Fruit fly (Drosophila melanogaster): ENCODE measurements around the gene CG13896.

Gene CG13896

dm6 chr3L:696404-697054 is 15.1 kb downstream of the CG13896 start:
- no peak for TF ChIP-seq h (optimal IDR thresholded peaks at IDR 0.05)
- no peak for TF ChIP-seq Myc (optimal IDR thresholded peaks at IDR 0.05)

- no peak for TF ChIP-seq Sin3A (optimal IDR thresholded peaks at IDR 0.05)
- no peak for TF ChIP-seq Myc (optimal IDR thresholded peaks at IDR 0.05)
- TF ChIP-seq psq (optimal IDR thresholded peaks at IDR 0.05), result no peak
- no peak for TF ChIP-seq insv (optimal IDR thresholded peaks at IDR 0.05)
- TF ChIP-seq ttk (optimal IDR thresholded peaks at IDR 0.05), result no peak
- TF ChIP-seq h (optimal IDR thresholded peaks at IDR 0.05), result no peak
Measured at dm6 chr3L:695510-695909, 16.1 kb downstream of the CG13896 start.

- TF ChIP-seq h (optimal IDR thresholded peaks at IDR 0.05), result no peak
- no peak for TF ChIP-seq insv (optimal IDR thresholded peaks at IDR 0.05)
- no peak for TF ChIP-seq Myc (optimal IDR thresholded peaks at IDR 0.05)
- TF ChIP-seq ttk (optimal IDR thresholded peaks at IDR 0.05), result no peak
- TF ChIP-seq psq (optimal IDR thresholded peaks at IDR 0.05), result no peak
- TF ChIP-seq Sin3A (optimal IDR thresholded peaks at IDR 0.05), result no peak
Measured at dm6 chr3L:692699-693098, 19.0 kb downstream of the CG13896 start, which contains the start of gene Vti1a. Gene Vti1a (minus strand): TSS chr3L:692919.

dm6 chr3L:690031-690686 is 21.5 kb downstream of the CG13896 start, which contains the start of the genes CG32483 and RabX6:
Gene CG32483 (minus strand): TSS chr3L:690081.
Gene RabX6 (plus strand): TSS chr3L:690517.
- TF ChIP-seq insv (optimal IDR thresholded peaks at IDR 0.05) (no peak), h (optimal IDR thresholded peaks at IDR 0.05) (no peak), ttk (optimal IDR thresholded peaks at IDR 0.05) (no peak), psq (optimal IDR thresholded peaks at IDR 0.05) (no peak), Sin3A (optimal IDR thresholded peaks at IDR 0.05) (no peak), Myc (optimal IDR thresholded peaks at IDR 0.05) (no peak)

dm6 chr3L:687858-688257 is 23.8 kb downstream of the CG13896 start, which contains the start of gene hiro:
Gene hiro (minus strand): TSS chr3L:687958.
- TF ChIP-seq ttk (optimal IDR thresholded peaks at IDR 0.05) (no peak), Sin3A (optimal IDR thresholded peaks at IDR 0.05) (no peak), insv (optimal IDR thresholded peaks at IDR 0.05) (no peak), h (optimal IDR thresholded peaks at IDR 0.05) (no peak), psq (optimal IDR thresholded peaks at IDR 0.05) (no peak)

- TF ChIP-seq psq (optimal IDR thresholded peaks at IDR 0.05) (no peak), h (optimal IDR thresholded peaks at IDR 0.05) (no peak), Sin3A (optimal IDR thresholded peaks at IDR 0.05) (no peak), insv (optimal IDR thresholded peaks at IDR 0.05) (no peak), ttk (optimal IDR thresholded peaks at IDR 0.05) (no peak), Myc (optimal IDR thresholded peaks at IDR 0.05) (no peak)
Measured at dm6 chr3L:685441-685804, 26.2 kb downstream of the CG13896 start, which contains the start of gene ebd1. Gene ebd1 (minus strand): TSS chr3L:685549.

- TF ChIP-seq insv (optimal IDR thresholded peaks at IDR 0.05) (no peak), ttk (optimal IDR thresholded peaks at IDR 0.05) (no peak), Myc (optimal IDR thresholded peaks at IDR 0.05) (no peak), psq (optimal IDR thresholded peaks at IDR 0.05) (no peak), Sin3A (optimal IDR thresholded peaks at IDR 0.05) (no peak), h (optimal IDR thresholded peaks at IDR 0.05) (no peak)
Measured at dm6 chr3L:684749-685440, 26.8 kb downstream of the CG13896 start.

- TF ChIP-seq Myc (optimal IDR thresholded peaks at IDR 0.05) (no peak), insv (optimal IDR thresholded peaks at IDR 0.05) (no peak), h (optimal IDR thresholded peaks at IDR 0.05) (no peak), Sin3A (optimal IDR thresholded peaks at IDR 0.05) (no peak), ttk (optimal IDR thresholded peaks at IDR 0.05) (no peak), psq (optimal IDR thresholded peaks at IDR 0.05) (no peak)
Measured at dm6 chr3L:682420-682882, 29.2 kb downstream of the CG13896 start, which contains the start of gene CG3386. Gene CG3386 (minus strand): TSS chr3L:682470.

dm6 chr3L:681793-682369 is 29.8 kb downstream of the CG13896 start:
- TF ChIP-seq ttk (optimal IDR thresholded peaks at IDR 0.05) (no peak), Sin3A (optimal IDR thresholded peaks at IDR 0.05) (no peak), h (optimal IDR thresholded peaks at IDR 0.05) (no peak), Myc (optimal IDR thresholded peaks at IDR 0.05) (no peak), psq (optimal IDR thresholded peaks at IDR 0.05) (no peak), insv (optimal IDR thresholded peaks at IDR 0.05) (no peak)

dm6 chr3L:680258-680657 is 31.4 kb downstream of the CG13896 start, which contains the start of gene CG17129:
Gene CG17129 (minus strand): TSS chr3L:680326.
- TF ChIP-seq Sin3A (optimal IDR thresholded peaks at IDR 0.05) (no peak), psq (optimal IDR thresholded peaks at IDR 0.05) (no peak), insv (optimal IDR thresholded peaks at IDR 0.05) (no peak)

- TF ChIP-seq ttk (optimal IDR thresholded peaks at IDR 0.05) (no peak), psq (optimal IDR thresholded peaks at IDR 0.05) (no peak), insv (optimal IDR thresholded peaks at IDR 0.05) (no peak), Myc (optimal IDR thresholded peaks at IDR 0.05) (no peak), Sin3A (optimal IDR thresholded peaks at IDR 0.05) (no peak), h (optimal IDR thresholded peaks at IDR 0.05) (no peak)
Measured at dm6 chr3L:675856-676255, 35.8 kb downstream of the CG13896 start.

- TF ChIP-seq ttk (optimal IDR thresholded peaks at IDR 0.05) (no peak), Myc (optimal IDR thresholded peaks at IDR 0.05) (no peak), Sin3A (optimal IDR thresholded peaks at IDR 0.05) (no peak), h (optimal IDR thresholded peaks at IDR 0.05) (no peak), insv (optimal IDR thresholded peaks at IDR 0.05) (no peak), psq (optimal IDR thresholded peaks at IDR 0.05) (no peak)
Measured at dm6 chr3L:673324-673723, 38.3 kb downstream of the CG13896 start.
